Fruit fly (Drosophila melanogaster) whole organism, embryonic: ENCODE results near the gene Phae2.

ENCODE experiments used
- Asciz ChIP-seq: fragments of 200-800 bp; sonication (Bioruptor generic); optimal IDR thresholded peaks from 2 replicates; lab custom pipeline; 2017; ENCODE audit warnings: missing biosample characterization, mild to moderate bottlenecking, missing genetic modification characterization, missing genetic modification reagents
- Bdp1 ChIP-seq: fragments of 200-800 bp; sonication (Bioruptor generic); optimal IDR thresholded peaks from 3 replicates; lab custom pipeline; 2016; ENCODE audit warnings: missing biosample characterization, missing genetic modification characterization
- CG10462 ChIP-seq: fragments of 200-800 bp; sonication (Bioruptor generic); optimal IDR thresholded peaks from 2 replicates; lab custom pipeline; 2016; ENCODE audit warnings: missing biosample characterization, missing genetic modification characterization
- CG10543 ChIP-seq: fragments of 200-800 bp; sonication (Bioruptor generic); optimal IDR thresholded peaks from 3 replicates; lab custom pipeline; 2017; ENCODE audit warnings: missing biosample characterization, mild to moderate bottlenecking, missing genetic modification characterization, moderate library complexity
- CG10979 ChIP-seq: fragments of 200-800 bp; sonication (Bioruptor generic); optimal IDR thresholded peaks from 2 replicates; lab custom pipeline; 2018; ENCODE audit warnings: missing biosample characterization, mild to moderate bottlenecking, missing genetic modification characterization, moderate library complexity
- CG11093 ChIP-seq: fragments of 200-800 bp; sonication (Bioruptor generic); IDR thresholded peaks from 3 replicates; pipeline ENCODE4 v1.3.6; 2022; ENCODE audit warnings: missing biosample characterization, missing genetic modification characterization
- CG11723 ChIP-seq: fragments of 200-800 bp; sonication (Bioruptor generic); optimal IDR thresholded peaks from 2 replicates; lab custom pipeline; 2017; ENCODE audit warnings: missing biosample characterization, mild to moderate bottlenecking, missing genetic modification characterization
- CG12744 ChIP-seq: fragments of 200-800 bp; sonication (Bioruptor generic); optimal IDR thresholded peaks from 2 replicates; lab custom pipeline; 2016; ENCODE audit warnings: missing biosample characterization, missing genetic modification characterization
- CG13775 ChIP-seq: fragments of 200-800 bp; sonication (Bioruptor generic); optimal IDR thresholded peaks from 3 replicates; lab custom pipeline; 2017; ENCODE audit warnings: missing biosample characterization, mild to moderate bottlenecking, missing genetic modification characterization
- CG14441 ChIP-seq: fragments of 200-800 bp; sonication (Bioruptor generic); IDR thresholded peaks from 2 replicates; pipeline ENCODE4 v1.3.6; 2022; ENCODE audit warnings: missing biosample characterization, missing genetic modification characterization
- CG14860 ChIP-seq: fragments of 200-800 bp; sonication (Bioruptor generic); IDR thresholded peaks from 3 replicates; pipeline ENCODE4 v1.3.6; 2022; ENCODE audit warnings: missing biosample characterization, missing genetic modification characterization; ENCODE audit not compliant: partially characterized antibody
- CG1529 ChIP-seq: fragments of 200-800 bp; sonication (Bioruptor generic); optimal IDR thresholded peaks from 3 replicates; lab custom pipeline; 2018; ENCODE audit warnings: missing biosample characterization, missing genetic modification characterization
- CG15514 ChIP-seq: fragments of 200-800 bp; sonication (Bioruptor generic); optimal IDR thresholded peaks from 3 replicates; lab custom pipeline; 2017; ENCODE audit warnings: missing biosample characterization, missing genetic modification characterization, mild to moderate bottlenecking, moderate library complexity, missing genetic modification reagents
- CG17186 ChIP-seq: fragments of 200-800 bp; sonication (Bioruptor generic); optimal IDR thresholded peaks from 3 replicates; lab custom pipeline; 2017; ENCODE audit warnings: missing biosample characterization, missing genetic modification reagents, missing genetic modification characterization
- CG17359 ChIP-seq: fragments of 200-800 bp; sonication (Bioruptor generic); optimal IDR thresholded peaks from 3 replicates; lab custom pipeline; 2018; ENCODE audit warnings: missing biosample characterization, mild to moderate bottlenecking, missing genetic modification characterization, moderate library complexity
- CG30403 ChIP-seq: fragments of 200-800 bp; sonication (Bioruptor generic); optimal IDR thresholded peaks from 3 replicates; lab custom pipeline; 2016; ENCODE audit warnings: missing biosample characterization, missing genetic modification characterization
- CG31388 ChIP-seq: fragments of 200-800 bp; sonication (Bioruptor generic); optimal IDR thresholded peaks from 2 replicates; lab custom pipeline; 2016; ENCODE audit warnings: missing biosample characterization, missing genetic modification characterization
- CG3847 ChIP-seq: fragments of 200-800 bp; sonication (Bioruptor generic); IDR thresholded peaks from 2 replicates; pipeline ENCODE4 v1.3.6; 2022; ENCODE audit warnings: missing biosample characterization, missing genetic modification characterization
- CG3995 ChIP-seq: fragments of 200-800 bp; sonication (Bioruptor generic); optimal IDR thresholded peaks from 3 replicates; lab custom pipeline; 2016; ENCODE audit warnings: missing biosample characterization, missing genetic modification characterization
- CG6254 ChIP-seq: fragments of 200-800 bp; sonication (Bioruptor generic); optimal IDR thresholded peaks from 3 replicates; lab custom pipeline; 2017; ENCODE audit warnings: mild to moderate bottlenecking, missing biosample characterization, missing genetic modification reagents, missing genetic modification characterization
- CG6683 ChIP-seq: fragments of 200-800 bp; sonication (Bioruptor generic); optimal IDR thresholded peaks from 2 replicates; lab custom pipeline; 2017; ENCODE audit warnings: missing biosample characterization, mild to moderate bottlenecking, missing genetic modification characterization, missing genetic modification reagents
- CG9215 ChIP-seq: fragments of 200-800 bp; sonication (Bioruptor generic); IDR thresholded peaks from 2 replicates; pipeline ENCODE4 v1.3.6; 2022; ENCODE audit warnings: missing biosample characterization, missing genetic modification characterization
- Dek ChIP-seq: fragments of 200-800 bp; sonication (Bioruptor generic); optimal IDR thresholded peaks from 3 replicates; lab custom pipeline; 2019; ENCODE audit warnings: missing biosample characterization, mild to moderate bottlenecking, missing genetic modification characterization, moderate library complexity
- Dref ChIP-seq: fragments of 200-800 bp; sonication (Bioruptor generic); IDR thresholded peaks from 2 replicates; pipeline ENCODE4 v1.3.6; 2022; ENCODE audit warnings: missing biosample characterization, missing genetic modification characterization
- Ets97D ChIP-seq: fragments of 200-800 bp; sonication (Bioruptor generic); optimal IDR thresholded peaks from 3 replicates; lab custom pipeline; 2016; ENCODE audit warnings: missing biosample characterization, missing genetic modification characterization
- HLH4C ChIP-seq: fragments of 200-800 bp; sonication (Bioruptor generic); IDR thresholded peaks from 3 replicates; pipeline ENCODE4 v1.3.6; 2022; ENCODE audit warnings: missing biosample characterization, missing genetic modification characterization; ENCODE audit not compliant: partially characterized antibody
- Hmx ChIP-seq: fragments of 200-800 bp; sonication (Bioruptor generic); optimal IDR thresholded peaks from 2 replicates; lab custom pipeline; 2016; ENCODE audit warnings: missing biosample characterization, missing genetic modification characterization
- Myb ChIP-seq: fragments of 200-800 bp; sonication (Bioruptor generic); optimal IDR thresholded peaks from 2 replicates; lab custom pipeline; 2016; ENCODE audit warnings: missing biosample characterization, missing genetic modification characterization
- Nf-YA ChIP-seq: fragments of 200-800 bp; sonication (Bioruptor generic); IDR thresholded peaks from 2 replicates; pipeline ENCODE4 v1.3.6; 2022; ENCODE audit warnings: missing biosample characterization, missing genetic modification characterization
- Spps ChIP-seq: fragments of 200-800 bp; sonication (Bioruptor generic); optimal IDR thresholded peaks from 2 replicates; lab custom pipeline; 2018; ENCODE audit warnings: missing biosample characterization, mild to moderate bottlenecking, missing genetic modification characterization
- ato ChIP-seq: fragments of 200-800 bp; sonication (Bioruptor generic); IDR thresholded peaks from 2 replicates; pipeline ENCODE4 v1.3.6; 2022; ENCODE audit warnings: missing biosample characterization, missing genetic modification characterization; ENCODE audit not compliant: partially characterized antibody
- cas ChIP-seq: fragments of 200-800 bp; sonication (Bioruptor generic); IDR thresholded peaks from 2 replicates; pipeline ENCODE4 v1.3.6; 2022; ENCODE audit warnings: missing biosample characterization, missing genetic modification characterization
- caup ChIP-seq: fragments of 200-800 bp; sonication (Bioruptor generic); optimal IDR thresholded peaks from 3 replicates; lab custom pipeline; 2017; ENCODE audit warnings: missing biosample characterization, mild to moderate bottlenecking, missing genetic modification characterization, moderate library complexity; ENCODE audit not compliant: severe bottlenecking
- chn ChIP-seq: fragments of 200-800 bp; sonication (Bioruptor generic); optimal IDR thresholded peaks from 2 replicates; lab custom pipeline; 2016; ENCODE audit warnings: missing biosample characterization, missing genetic modification characterization
- danr ChIP-seq: fragments of 200-800 bp; sonication (Bioruptor generic); IDR thresholded peaks from 2 replicates; pipeline ENCODE4 v1.3.6; 2022; ENCODE audit warnings: missing biosample characterization, missing genetic modification characterization
- ham ChIP-seq: fragments of 200-800 bp; sonication (Bioruptor generic); IDR thresholded peaks from 2 replicates; pipeline ENCODE4 v1.3.6; 2022; ENCODE audit warnings: missing biosample characterization, missing genetic modification characterization
- luna ChIP-seq: fragments of 200-800 bp; sonication (Bioruptor generic); optimal IDR thresholded peaks from 2 replicates; lab custom pipeline; 2016; ENCODE audit warnings: missing biosample characterization, missing genetic modification characterization
- nom ChIP-seq: fragments of 200-800 bp; sonication (Bioruptor generic); optimal IDR thresholded peaks from 2 replicates; lab custom pipeline; 2017; ENCODE audit warnings: missing biosample characterization, missing genetic modification characterization, mild to moderate bottlenecking, moderate library complexity, missing genetic modification reagents
- oc ChIP-seq: fragments of 200-800 bp; sonication (Bioruptor generic); optimal IDR thresholded peaks from 2 replicates; lab custom pipeline; 2018; ENCODE audit warnings: missing biosample characterization, mild to moderate bottlenecking, missing genetic modification characterization, moderate library complexity
- onecut ChIP-seq: fragments of 200-800 bp; sonication (Bioruptor generic); IDR thresholded peaks from 2 replicates; pipeline ENCODE4 v1.3.6; 2022; ENCODE audit warnings: missing biosample characterization, missing genetic modification characterization
- phol ChIP-seq: fragments of 200-800 bp; sonication (Bioruptor generic); optimal IDR thresholded peaks from 3 replicates; lab custom pipeline; 2018; ENCODE audit warnings: missing biosample characterization, mild to moderate bottlenecking, missing genetic modification characterization, moderate library complexity
- row ChIP-seq: fragments of 200-800 bp; sonication (Bioruptor generic); IDR thresholded peaks from 3 replicates; pipeline ENCODE4 v1.3.6; 2022; ENCODE audit warnings: missing biosample characterization, missing genetic modification characterization
- sd ChIP-seq: fragments of 200-800 bp; sonication (Bioruptor generic); optimal IDR thresholded peaks from 3 replicates; lab custom pipeline; 2018; ENCODE audit warnings: missing biosample characterization, mild to moderate bottlenecking, missing genetic modification characterization, moderate library complexity
- sob ChIP-seq: fragments of 200-800 bp; sonication (Bioruptor generic); IDR thresholded peaks from 2 replicates; pipeline ENCODE4 v1.3.6; 2022; ENCODE audit warnings: missing biosample characterization, missing genetic modification characterization
- tio ChIP-seq: fragments of 200-800 bp; sonication (Bioruptor generic); optimal IDR thresholded peaks from 2 replicates; lab custom pipeline; 2017; ENCODE audit warnings: missing biosample characterization, missing genetic modification characterization, inconsistent platforms
- tll ChIP-seq, 2 experiments: fragments of 200-800 bp in 1 of 2; fragments of >200 bp in 1 of 2; sonication (Bioruptor generic) in 1 of 2; optimal IDR thresholded peaks; 2 replicates each; lab custom pipeline; 2017 to 2019; ENCODE audit warnings: missing biosample characterization in 2 of 2, missing genetic modification characterization in 2 of 2, mild to moderate bottlenecking in 1 of 2, moderate library complexity in 1 of 2
- tna ChIP-seq: fragments of 200-800 bp; sonication (Bioruptor generic); IDR thresholded peaks from 2 replicates; pipeline ENCODE4 v1.3.6; 2022; ENCODE audit warnings: missing biosample characterization, missing genetic modification characterization; ENCODE audit not compliant: partially characterized antibody
- trem ChIP-seq: fragments of 200-800 bp; optimal IDR thresholded peaks from 3 replicates; lab custom pipeline; 2019; ENCODE audit warnings: missing biosample characterization, mild to moderate bottlenecking, missing genetic modification characterization, moderate library complexity

Phae2 gene

dm6 chr2L:12108779-12109564 is 1.9 kb upstream of the Phae2 start, which contains the start of the genes Rab6 and Phae1 (continued):
- TF ChIP-seq danr (GFP tag; lab: Robert Waterston, UW) (no peak), sob (no peak; the same call in 1 of the 2 replicates), cas (GFP tag; lab: Robert Waterston, UW) (no peak), CG12744 (GFP tag; lab: Kevin White, UChicago) (no peak), oc (tag; lab: Kevin White, UChicago) (no peak), CG13775 (GFP tag; lab: Kevin White, UChicago) (no peak), CG17186 (GFP tag; lab: Kevin White, UChicago) (no peak), CG10462 (GFP tag; lab: Kevin White, UChicago) (peak; percentile 27), Hmx (GFP tag; lab: Kevin White, UChicago) (no peak), Ets97D (peak; percentile 55), CG11723 (GFP tag; lab: Kevin White, UChicago) (no peak), CG9215 (GFP tag; lab: Robert Waterston, UW) (no peak), caup (GFP tag; lab: Kevin White, UChicago) (no peak), CG17359 (no peak), chn (GFP tag; lab: Kevin White, UChicago) (no peak), CG3995 (peak; percentile 89), Nf-YA (GFP tag; lab: Robert Waterston, UW) (no peak), row (0 out of 3 replicates have a peak, but pooled peaks have one; percentile 24), Asciz (GFP tag; lab: Kevin White, UChicago) (no peak), CG6683 (no peak), nom (peak; percentile 20), CG11093 (no peak), Spps (tag; lab: Kevin White, UChicago) (no peak), CG10543 (no peak), CG14860 (GFP tag; lab: Robert Waterston, UW) (peak; percentile 75), sd (tag; lab: Kevin White, UChicago) (peak; percentile 86), CG14441 (GFP tag; lab: Robert Waterston, UW) (no peak), tna (GFP tag; lab: Robert Waterston, UW) (peak; percentile 55; the same call in 1 of the 2 replicates), Myb (peak; percentile 92), tll (GFP tag; optimal IDR thresholded peaks at IDR 0.05; lab: Kevin White, UChicago) (peak in 1 of 2 experiments; percentile 40), CG6254 (GFP tag; lab: Kevin White, UChicago) (no peak), Dref (GFP tag; lab: Robert Waterston, UW) (peak; percentile 88), phol (tag; lab: Kevin White, UChicago) (peak; percentile 27), trem (tag; lab: Kevin White, UChicago) (peak; percentile 77), CG3847 (GFP tag; lab: Robert Waterston, UW) (peak; percentile 30; the same call in 1 of the 2 replicates), onecut (no peak), CG15514 (GFP tag; lab: Kevin White, UChicago) (peak; percentile 35), CG1529 (peak; percentile 14), luna (GFP tag; lab: Kevin White, UChicago) (no peak), ham (GFP tag; lab: Robert Waterston, UW) (no peak), Dek (tag; lab: Kevin White, UChicago) (no peak), CG30403 (no peak), ato (peak; percentile 76), tio (GFP tag; lab: Kevin White, UChicago) (no peak), CG10979 (tag; lab: Kevin White, UChicago) (no peak), HLH4C (GFP tag; lab: Robert Waterston, UW) (peak; percentile 87), CG31388 (no peak), Bdp1 (no peak)
